Fruit fly (Drosophila melanogaster): ENCODE results near the gene Flad1.

Flad1 gene

dm6 chrX:12869850-12870249 is 33.5 kb downstream of the Flad1 start (continued):
- TF ChIP-seq dsx (GFP tag; optimal IDR thresholded peaks at IDR 0.05; ENCODE audit: poor library complexity, severe bottlenecking) (no peak), pdm3 (GFP tag; optimal IDR thresholded peaks at IDR 0.05) (no peak), fd59A (GFP tag; optimal IDR thresholded peaks at IDR 0.05) (no peak), OdsH (GFP tag; optimal IDR thresholded peaks at IDR 0.05) (peak; percentile 16), Sox102F (GFP tag; optimal IDR thresholded peaks at IDR 0.05) (no peak), lz (GFP tag; optimal IDR thresholded peaks at IDR 0.05) (no peak), CG11294 (GFP tag; IDR thresholded peaks at IDR 0.05) (no peak), topi (GFP tag; optimal IDR thresholded peaks at IDR 0.05) (no peak), Eip75B (GFP tag; optimal IDR thresholded peaks at IDR 0.05) (no peak), CG16779 (tag; optimal IDR thresholded peaks at IDR 0.05) (no peak), Hr38 (GFP tag; optimal IDR thresholded peaks at IDR 0.05) (no peak), fd85E (GFP tag; optimal IDR thresholded peaks at IDR 0.05) (no peak), CG11902 (GFP tag; optimal IDR thresholded peaks at IDR 0.05) (no peak), esn (GFP tag; optimal IDR thresholded peaks at IDR 0.05) (peak; percentile 3), fkh (GFP tag; optimal IDR thresholded peaks at IDR 0.05) (no peak)

- TF ChIP-seq CG8119 (GFP tag; IDR thresholded peaks at IDR 0.05) (no peak), esn (GFP tag; optimal IDR thresholded peaks at IDR 0.05) (no peak), CG31627 (GFP tag; optimal IDR thresholded peaks at IDR 0.05) (no peak), Lpt (GFP tag; optimal IDR thresholded peaks at IDR 0.05) (no peak), salr (GFP tag; optimal IDR thresholded peaks at IDR 0.05) (no peak), CG10631 (GFP tag; optimal IDR thresholded peaks at IDR 0.05) (no peak), Gug (GFP tag; IDR thresholded peaks at IDR 0.05) (no peak), fkh (GFP tag; optimal IDR thresholded peaks at IDR 0.05) (no peak), Eip75B (GFP tag; optimal IDR thresholded peaks at IDR 0.05) (no peak), CG6276 (GFP tag; optimal IDR thresholded peaks at IDR 0.05) (no peak), Eip78C (GFP tag) (no peak), spab (GFP tag; optimal IDR thresholded peaks at IDR 0.05) (no peak)
These were observed 34.7 kb downstream of the Flad1 start for dm6 chrX:12868605-12869004.

- TF ChIP-seq OdsH (GFP tag; optimal IDR thresholded peaks at IDR 0.05), result no peak
- TF ChIP-seq CG10631 (GFP tag; optimal IDR thresholded peaks at IDR 0.05), result no peak
- no peak for TF ChIP-seq CG3032 (tag; optimal IDR thresholded peaks at IDR 0.05)
- TF ChIP-seq pdm3 (GFP tag; optimal IDR thresholded peaks at IDR 0.05), result no peak
- TF ChIP-seq Hr4 (GFP tag; optimal IDR thresholded peaks at IDR 0.05), result no peak
- no peak for TF ChIP-seq Eip93F (GFP tag; optimal IDR thresholded peaks at IDR 0.05)
- no peak for TF ChIP-seq Sox15 (GFP tag; optimal IDR thresholded peaks at IDR 0.05)
- TF ChIP-seq achi (GFP tag; optimal IDR thresholded peaks at IDR 0.05), result no peak
These were observed 45.7 kb downstream of the Flad1 start, which contains the start of gene CG4661 for dm6 chrX:12857622-12858021. Gene CG4661, minus strand, starts transcription at chrX:12857722.
